Worm (Caenorhabditis elegans): ENCODE results near the gene K10H10.4.

ce11 chrII:14534000-14534399, 33.8 kb downstream of the K10H10.4 start, which contains the start of gene C04H5.1:
- no peak for TF ChIP-seq nhr-11 (tag; optimal IDR thresholded peaks at IDR 0.05)
- no peak for TF ChIP-seq mdl-1 (tag; optimal IDR thresholded peaks at IDR 0.05)
- TF ChIP-seq lin-11 (tag; optimal IDR thresholded peaks at IDR 0.05): no peak
- no peak for TF ChIP-seq ztf-11 (tag; optimal IDR thresholded peaks at IDR 0.05)
- TF ChIP-seq blmp-1 (tag; optimal IDR thresholded peaks at IDR 0.05; ENCODE audit: insufficient read depth): no peak
- no peak for TF ChIP-seq sma-9 (GFP tag; optimal IDR thresholded peaks at IDR 0.05)
- TF ChIP-seq sma-9 (tag; optimal IDR thresholded peaks at IDR 0.05): no peak
- TF ChIP-seq nhr-10 (tag; optimal IDR thresholded peaks at IDR 0.05): no peak
- TF ChIP-seq ZK546.5 (tag; optimal IDR thresholded peaks at IDR 0.05): no peak

Data from whole organism, L2 larva.